Worm (Caenorhabditis elegans): ENCODE results near the gene ccf-1.

DNA sequence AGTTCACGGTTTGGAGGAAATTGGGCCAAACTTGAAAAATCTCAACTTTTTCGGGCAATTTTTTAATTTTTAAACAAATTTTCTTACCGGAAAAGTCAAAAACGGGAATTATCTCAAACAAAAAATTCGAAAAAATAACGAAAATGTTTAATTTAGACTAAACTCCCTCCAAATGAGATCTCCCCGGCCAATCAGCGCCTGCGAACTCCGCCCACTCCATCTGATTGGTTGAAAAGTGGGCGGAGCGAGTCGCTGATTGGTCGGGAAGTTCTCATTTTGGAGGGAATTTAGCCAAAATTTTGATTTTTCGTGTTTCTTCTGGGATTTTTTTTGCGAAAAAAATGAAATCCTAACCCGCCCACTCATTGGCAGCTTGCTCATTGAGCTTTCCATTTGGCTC, 23.4 kb downstream of the ccf-1 start:
- no peak for TF ChIP-seq dao-5 (tag; optimal IDR thresholded peaks at IDR 0.05)
- no peak for TF ChIP-seq him-1 (tag; optimal IDR thresholded peaks at IDR 0.05)
- no peak for TF ChIP-seq W03F9.2 (tag; optimal IDR thresholded peaks at IDR 0.05)
